Worm (Caenorhabditis elegans): ENCODE data around the gene gldi-8.
A peak's percentile ranks its signal among the peaks of the same experiment; 100 is the strongest.

Gene gldi-8

DNA sequence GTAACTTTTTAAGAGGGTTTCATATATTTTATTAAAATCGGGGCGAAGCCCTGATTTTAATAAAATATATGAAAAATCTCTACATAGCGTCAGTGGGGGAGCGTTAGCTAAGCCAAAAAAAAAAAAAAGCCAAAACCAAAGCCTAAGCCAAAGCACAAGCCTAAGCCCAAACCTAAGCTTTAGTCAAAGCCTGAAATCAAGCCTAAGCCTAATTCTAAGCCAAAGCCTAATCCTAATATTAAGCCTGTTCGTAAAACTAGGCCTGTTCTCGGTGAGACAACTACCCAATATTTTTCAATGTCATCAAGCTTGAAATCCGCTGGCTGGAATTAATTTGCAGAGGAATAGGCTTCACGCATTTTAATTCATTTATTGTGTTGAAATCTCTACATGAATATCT, 3.9 kb downstream of the gldi-8 start:
- TF ChIP-seq gmeb-1 (tag; optimal IDR thresholded peaks at IDR 0.05), result no peak
- TF ChIP-seq ama-1 (optimal IDR thresholded peaks at IDR 0.05), result peak; percentile 23

DNA sequence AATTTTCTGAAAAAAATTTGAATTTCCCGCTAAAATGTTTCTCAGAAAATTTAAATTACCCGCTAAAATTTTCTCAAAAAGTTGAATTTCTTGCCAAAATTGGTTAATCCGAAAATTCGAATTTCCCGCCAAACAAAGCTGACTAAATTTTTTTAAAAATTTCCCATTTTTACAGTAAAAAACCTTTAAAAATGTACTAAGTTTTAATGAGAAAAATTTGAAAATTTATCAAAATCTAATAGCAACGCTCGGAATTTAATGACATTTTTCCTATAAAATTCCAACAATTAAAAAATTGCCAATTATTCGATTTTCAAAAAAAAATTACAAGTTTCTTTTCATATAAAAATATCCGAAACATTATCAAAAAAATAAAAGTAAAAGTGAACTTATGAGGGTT, 7.6 kb downstream of the gldi-8 start:
- TF ChIP-seq nhr-25 (tag; optimal IDR thresholded peaks at IDR 0.05) (no peak), dmd-4 (tag; optimal IDR thresholded peaks at IDR 0.05) (no peak), nhr-21 (tag; optimal IDR thresholded peaks at IDR 0.05) (no peak), unc-39 (tag; optimal IDR thresholded peaks at IDR 0.05) (no peak), blmp-1 (tag; optimal IDR thresholded peaks at IDR 0.05; ENCODE audit: insufficient read depth) (no peak), zag-1 (tag; optimal IDR thresholded peaks at IDR 0.05) (no peak), alr-1 (tag; optimal IDR thresholded peaks at IDR 0.05) (no peak), egl-27 (tag; optimal IDR thresholded peaks at IDR 0.05) (no peak), F13H6.1 (tag; optimal IDR thresholded peaks at IDR 0.05) (no peak), nhr-6 (tag; optimal IDR thresholded peaks at IDR 0.05) (no peak), nhr-23 (tag; optimal IDR thresholded peaks at IDR 0.05) (no peak), lsy-2 (tag; optimal IDR thresholded peaks at IDR 0.05) (no peak), fos-1 (tag; optimal IDR thresholded peaks at IDR 0.05) (no peak), mab-5 (tag; optimal IDR thresholded peaks at IDR 0.05) (no peak)

DNA sequence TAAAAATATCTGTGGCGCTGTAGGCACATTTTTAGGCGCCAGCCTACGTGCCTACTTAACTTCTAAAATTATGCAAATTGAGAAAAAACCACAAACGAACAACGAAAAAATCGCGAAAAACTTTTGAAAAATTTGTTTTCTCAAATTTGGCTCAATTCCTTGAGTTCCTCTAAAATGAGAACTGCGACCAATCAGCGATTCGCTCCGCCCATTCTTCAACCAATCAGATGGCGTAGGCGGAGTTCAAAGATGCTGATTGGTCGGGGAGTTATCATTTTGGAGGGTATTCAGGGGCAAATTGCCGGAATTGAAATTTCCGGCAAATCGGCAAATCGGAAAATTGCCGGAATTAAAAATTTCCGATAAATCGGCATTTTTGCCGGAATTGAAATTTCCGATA, 13.7 kb downstream of the gldi-8 start:
- no peak for TF ChIP-seq ztf-11 (tag; optimal IDR thresholded peaks at IDR 0.05)
- no peak for TF ChIP-seq snpc-4 (tag; optimal IDR thresholded peaks at IDR 0.05)
- no peak for TF ChIP-seq sma-3 (GFP tag; optimal IDR thresholded peaks at IDR 0.05)
- TF ChIP-seq aly-2 (tag; optimal IDR thresholded peaks at IDR 0.05), result no peak
- TF ChIP-seq nhr-12 (tag; optimal IDR thresholded peaks at IDR 0.05), result no peak
- no peak for TF ChIP-seq mab-5 (tag; optimal IDR thresholded peaks at IDR 0.05)
- no peak for TF ChIP-seq nhr-11 (tag; optimal IDR thresholded peaks at IDR 0.05)
- no peak for TF ChIP-seq ztf-4 (tag; optimal IDR thresholded peaks at IDR 0.05)
- no peak for TF ChIP-seq lin-13 (GFP tag; optimal IDR thresholded peaks at IDR 0.05)
- TF ChIP-seq sma-9 (GFP tag; optimal IDR thresholded peaks at IDR 0.05), result no peak
- TF ChIP-seq sma-9 (tag; optimal IDR thresholded peaks at IDR 0.05), result no peak
- TF ChIP-seq gmeb-1 (tag; optimal IDR thresholded peaks at IDR 0.05), result no peak
- no peak for TF ChIP-seq R02D3.7 (tag; optimal IDR thresholded peaks at IDR 0.05)
- no peak for TF ChIP-seq alr-1 (tag; optimal IDR thresholded peaks at IDR 0.05)
- no peak for TF ChIP-seq unc-55 (GFP tag; optimal IDR thresholded peaks at IDR 0.05)
- no peak for TF ChIP-seq crh-2 (tag; optimal IDR thresholded peaks at IDR 0.05)
- TF ChIP-seq ZK546.5 (tag; optimal IDR thresholded peaks at IDR 0.05), result no peak
- no peak for TF ChIP-seq unc-62 (GFP tag; optimal IDR thresholded peaks at IDR 0.05)
- no peak for TF ChIP-seq ceh-82 (tag; optimal IDR thresholded peaks at IDR 0.05)

DNA sequence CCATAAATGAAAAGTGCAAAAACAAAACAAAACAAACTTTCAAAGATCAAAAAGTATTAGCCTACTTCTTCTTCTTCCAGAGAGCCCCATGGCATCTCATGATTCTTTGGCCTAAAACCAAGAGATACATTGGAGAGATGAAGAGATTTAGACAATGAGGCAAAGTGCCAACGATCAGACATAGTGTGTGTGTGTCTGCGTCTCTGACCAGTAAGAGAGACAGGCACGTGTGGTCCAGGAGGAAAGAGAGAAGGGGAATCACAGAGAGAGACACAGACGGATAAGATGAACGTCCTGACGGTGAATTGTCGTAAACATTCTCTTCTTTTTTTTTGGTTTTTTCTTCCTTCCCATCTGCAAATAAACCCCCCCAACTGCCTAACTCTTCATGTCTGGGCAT, 16.1 kb downstream of the gldi-8 start:
- peak; percentile 76 for TF ChIP-seq lin-11 (tag; optimal IDR thresholded peaks at IDR 0.05)
- peak; percentile 100 for TF ChIP-seq mdl-1 (tag; optimal IDR thresholded peaks at IDR 0.05)
- no peak for TF ChIP-seq elt-1 (tag; optimal IDR thresholded peaks at IDR 0.05)
- TF ChIP-seq skn-1 (tag; optimal IDR thresholded peaks at IDR 0.05), result no peak
- peak; percentile 89 for TF ChIP-seq blmp-1 (tag; optimal IDR thresholded peaks at IDR 0.05; ENCODE audit: insufficient read depth)
- no peak for TF ChIP-seq R02D3.7 (tag; optimal IDR thresholded peaks at IDR 0.05)
- TF ChIP-seq lin-13 (GFP tag; optimal IDR thresholded peaks at IDR 0.05), result peak; percentile 87
- TF ChIP-seq lin-39 (tag; optimal IDR thresholded peaks at IDR 0.05), result no peak
- peak; percentile 5 for TF ChIP-seq ceh-82 (tag; optimal IDR thresholded peaks at IDR 0.05)
- TF ChIP-seq unc-39 (tag; optimal IDR thresholded peaks at IDR 0.05), result no peak
- TF ChIP-seq nhr-21 (tag; optimal IDR thresholded peaks at IDR 0.05), result peak; percentile 91
- TF ChIP-seq aly-2 (tag; optimal IDR thresholded peaks at IDR 0.05), result no peak
- TF ChIP-seq nhr-11 (tag; optimal IDR thresholded peaks at IDR 0.05), result no peak
- no peak for TF ChIP-seq mbf-1 (tag; optimal IDR thresholded peaks at IDR 0.05)
- TF ChIP-seq peb-1 (tag; optimal IDR thresholded peaks at IDR 0.05), result peak; percentile 43
- peak; percentile 98 for TF ChIP-seq unc-55 (GFP tag; optimal IDR thresholded peaks at IDR 0.05)
- TF ChIP-seq zag-1 (tag; optimal IDR thresholded peaks at IDR 0.05), result peak; percentile 91
- peak; percentile 96 for TF ChIP-seq crh-2 (tag; optimal IDR thresholded peaks at IDR 0.05)
- peak; percentile 76 for TF ChIP-seq sma-3 (GFP tag; optimal IDR thresholded peaks at IDR 0.05)
- peak; percentile 98 for TF ChIP-seq nhr-129 (tag; optimal IDR thresholded peaks at IDR 0.05)
- TF ChIP-seq F13H6.1 (tag; optimal IDR thresholded peaks at IDR 0.05), result peak; percentile 97
- peak; percentile 85 for TF ChIP-seq fos-1 (tag; optimal IDR thresholded peaks at IDR 0.05)
- peak; percentile 93 for TF ChIP-seq nhr-6 (tag; optimal IDR thresholded peaks at IDR 0.05)
- no peak for TF ChIP-seq ztf-11 (tag; optimal IDR thresholded peaks at IDR 0.05)
- peak; percentile 52 for TF ChIP-seq unc-62 (GFP tag; optimal IDR thresholded peaks at IDR 0.05)
- TF ChIP-seq Y55F3AM.14 (GFP tag; optimal IDR thresholded peaks at IDR 0.05), result peak; percentile 92
- no peak for TF ChIP-seq nhr-10 (tag; optimal IDR thresholded peaks at IDR 0.05)
- peak; percentile 65 to 94 for TF ChIP-seq lsy-2 (tag; optimal IDR thresholded peaks at IDR 0.05)
- no peak for TF ChIP-seq alr-1 (tag; optimal IDR thresholded peaks at IDR 0.05)
- no peak for TF ChIP-seq ceh-16 (tag; optimal IDR thresholded peaks at IDR 0.05)
- TF ChIP-seq sma-9 (GFP tag; optimal IDR thresholded peaks at IDR 0.05), result peak; percentile 99
- peak; percentile 50 for TF ChIP-seq sma-9 (tag; optimal IDR thresholded peaks at IDR 0.05)
- TF ChIP-seq ama-1 (optimal IDR thresholded peaks at IDR 0.05), result no peak
- TF ChIP-seq snpc-4 (tag; optimal IDR thresholded peaks at IDR 0.05), result peak; percentile 84
- peak; percentile 1 for TF ChIP-seq nhr-237 (tag; optimal IDR thresholded peaks at IDR 0.05)
- peak; percentile 20 for TF ChIP-seq mab-5 (tag; optimal IDR thresholded peaks at IDR 0.05)
- peak; percentile 96 for TF ChIP-seq egl-27 (tag; optimal IDR thresholded peaks at IDR 0.05)
- peak; percentile 99 for TF ChIP-seq C34F6.9 (tag; optimal IDR thresholded peaks at IDR 0.05)
- no peak for TF ChIP-seq ZK546.5 (tag; optimal IDR thresholded peaks at IDR 0.05)
- TF ChIP-seq ztf-4 (tag; optimal IDR thresholded peaks at IDR 0.05), result peak; percentile 94

Data from whole organism, L2 larva.